Fruit fly (Drosophila melanogaster): ENCODE data around the gene Ptpmeg.

Gene Ptpmeg

DNA sequence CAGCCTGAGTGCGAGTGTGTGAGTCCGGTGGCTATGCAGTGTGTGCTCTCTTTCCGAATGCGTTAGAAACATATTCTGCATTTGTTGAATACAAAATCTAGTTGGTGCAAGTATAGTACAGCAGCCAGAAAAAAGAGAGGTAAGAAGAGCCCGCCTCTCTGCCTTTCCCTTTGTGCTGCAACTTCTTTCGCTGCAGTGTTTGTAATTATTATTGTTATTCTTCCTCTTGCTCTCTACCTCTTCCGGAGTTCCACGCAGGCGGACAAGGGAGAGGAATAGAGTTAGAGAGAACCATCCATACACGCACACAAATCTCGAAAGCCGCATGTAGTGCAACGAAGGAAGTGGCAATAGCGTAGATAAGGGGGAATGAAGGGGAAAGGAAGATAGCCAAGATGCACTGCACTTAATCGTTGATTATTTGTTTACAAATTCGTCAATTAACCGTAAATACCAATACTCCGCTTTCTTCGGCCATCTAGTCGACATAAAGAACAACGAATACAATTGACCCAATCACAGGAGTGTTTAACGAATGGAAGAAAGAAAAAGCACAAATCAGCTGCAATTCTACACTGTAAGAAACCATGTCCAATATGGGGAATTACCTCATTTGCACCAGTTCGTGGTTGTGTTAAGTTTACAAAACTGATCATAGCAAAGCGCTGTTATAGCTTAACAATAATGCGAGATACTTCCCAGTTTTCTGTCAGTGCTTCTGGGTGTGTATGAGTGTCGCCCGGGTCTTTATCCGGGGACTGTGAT, 19.9 kb downstream of the Ptpmeg start:
- no peak for TF ChIP-seq CTCF (optimal IDR thresholded peaks at IDR 0.05)
- TF ChIP-seq CG8478 (optimal IDR thresholded peaks at IDR 0.05), result no peak

- TF ChIP-seq CTCF (optimal IDR thresholded peaks at IDR 0.05) (no peak), CG8478 (optimal IDR thresholded peaks at IDR 0.05) (no peak)
Measured at dm6 chr3L:348406-348743, 20.5 kb downstream of the Ptpmeg start.

DNA sequence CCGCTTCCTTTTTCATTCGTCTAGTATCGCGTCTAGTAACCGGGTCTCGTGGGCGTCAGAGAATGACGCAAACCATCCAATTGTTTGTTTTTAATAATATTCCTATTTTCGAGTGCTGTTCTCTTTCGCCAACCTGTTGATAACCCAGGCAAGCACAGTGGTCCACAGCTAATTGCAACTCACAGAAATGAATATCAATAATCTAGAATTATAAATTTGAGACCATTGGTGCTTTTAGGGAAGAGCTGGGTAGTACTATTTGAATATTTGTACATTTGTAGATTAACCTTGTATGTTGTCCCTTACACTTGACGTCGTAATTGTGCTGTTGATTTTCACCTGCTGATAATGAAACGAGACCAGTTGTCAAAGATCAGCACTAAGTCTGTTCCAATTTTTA, 21.9 kb downstream of the Ptpmeg start:
- no peak for TF ChIP-seq CTCF (optimal IDR thresholded peaks at IDR 0.05)
- no peak for TF ChIP-seq CG8478 (optimal IDR thresholded peaks at IDR 0.05)

DNA sequence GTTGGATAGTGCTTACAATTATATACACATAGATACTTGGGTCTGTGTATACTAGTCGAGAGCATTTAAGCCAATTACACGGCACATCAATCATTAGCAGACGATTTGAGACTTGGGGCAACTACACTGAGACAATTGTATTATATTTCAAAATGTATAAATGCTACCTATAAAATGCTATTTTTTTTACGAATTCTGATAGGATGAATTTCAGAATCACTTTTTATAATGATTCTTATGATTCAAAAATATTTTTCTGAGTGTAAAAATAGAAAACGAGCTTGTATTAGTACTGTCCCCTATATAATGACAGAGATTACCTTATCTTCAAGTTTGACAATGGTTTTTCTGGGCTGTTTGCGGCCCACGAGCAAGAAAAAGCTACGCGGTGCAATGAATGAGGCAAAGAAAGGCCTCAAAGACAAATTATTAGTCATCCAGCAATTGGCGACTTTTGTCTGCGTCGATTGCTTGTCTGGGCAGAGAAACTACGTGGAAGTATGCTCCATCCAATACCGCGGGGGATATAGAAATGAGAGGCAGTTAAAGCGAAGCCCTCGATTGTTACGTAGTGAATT, 22.8 kb downstream of the Ptpmeg start:
- TF ChIP-seq CTCF (optimal IDR thresholded peaks at IDR 0.05) (no peak), CG8478 (optimal IDR thresholded peaks at IDR 0.05) (no peak)

- TF ChIP-seq CTCF (optimal IDR thresholded peaks at IDR 0.05) (no peak), CG8478 (optimal IDR thresholded peaks at IDR 0.05) (no peak)
Measured at dm6 chr3L:356016-356472, 28.1 kb downstream of the Ptpmeg start, which contains the start of gene CG1231. Gene CG1231, plus strand, starts transcription at chr3L:356422.

DNA sequence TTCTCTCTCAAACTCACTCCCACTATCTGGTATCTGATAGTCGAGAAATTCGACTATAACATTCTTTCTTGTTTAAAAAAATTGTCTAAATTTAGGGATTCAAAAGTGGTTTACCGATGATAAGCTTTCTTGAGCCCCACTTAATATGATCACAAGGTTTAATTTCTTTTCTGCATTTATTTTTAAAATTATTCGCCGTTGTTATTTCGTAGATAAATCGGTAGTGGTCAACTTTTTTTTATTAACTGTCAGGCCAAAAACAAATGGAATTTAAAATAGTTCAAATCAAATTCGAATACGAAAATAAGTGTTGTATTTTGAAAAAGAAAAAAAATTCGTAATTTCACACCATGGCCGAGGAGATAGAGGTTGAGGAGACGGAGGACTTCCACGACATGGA, 29.8 kb downstream of the Ptpmeg start, which contains the start of gene Roc1b:
Roc1b (plus strand) TSS at position 301 of the 400 bp plus-strand sequence.
- no peak for TF ChIP-seq CTCF (optimal IDR thresholded peaks at IDR 0.05)
- TF ChIP-seq CG8478 (optimal IDR thresholded peaks at IDR 0.05), result no peak

DNA sequence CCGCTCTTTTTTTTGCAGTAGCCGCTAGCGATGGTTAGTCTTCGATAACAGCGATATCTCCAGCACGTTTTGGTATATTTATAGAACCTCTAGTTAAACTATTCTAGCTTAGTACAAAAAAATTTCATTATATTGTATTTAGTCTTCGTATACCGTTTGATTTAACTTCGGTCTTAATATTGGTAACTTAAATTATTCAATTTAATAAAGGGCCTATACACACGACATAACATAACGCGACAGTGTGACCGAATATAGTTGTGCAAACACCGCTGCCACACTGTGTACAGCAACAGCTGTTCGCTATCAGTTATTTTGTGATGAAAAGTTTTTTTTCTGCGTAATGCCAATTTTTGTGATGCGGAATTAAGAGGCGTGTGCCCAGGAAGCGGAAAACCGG, 33.3 kb downstream of the Ptpmeg start, which contains the start of the genes Cdc5 and CG1233:
Cdc5 (minus strand) TSS at position 183 of the 400 bp plus-strand sequence.
CG1233 (plus strand) TSS at position 272 of the 400 bp plus-strand sequence.
- TF ChIP-seq CTCF (optimal IDR thresholded peaks at IDR 0.05) (no peak), CG8478 (optimal IDR thresholded peaks at IDR 0.05) (no peak)

- TF ChIP-seq CG8478 (optimal IDR thresholded peaks at IDR 0.05) (no peak), CTCF (optimal IDR thresholded peaks at IDR 0.05) (no peak)
Measured at dm6 chr3L:366337-366736, 38.4 kb downstream of the Ptpmeg start, which contains the start of gene CG13884. Gene CG13884, minus strand, starts transcription at chr3L:366437.

DNA sequence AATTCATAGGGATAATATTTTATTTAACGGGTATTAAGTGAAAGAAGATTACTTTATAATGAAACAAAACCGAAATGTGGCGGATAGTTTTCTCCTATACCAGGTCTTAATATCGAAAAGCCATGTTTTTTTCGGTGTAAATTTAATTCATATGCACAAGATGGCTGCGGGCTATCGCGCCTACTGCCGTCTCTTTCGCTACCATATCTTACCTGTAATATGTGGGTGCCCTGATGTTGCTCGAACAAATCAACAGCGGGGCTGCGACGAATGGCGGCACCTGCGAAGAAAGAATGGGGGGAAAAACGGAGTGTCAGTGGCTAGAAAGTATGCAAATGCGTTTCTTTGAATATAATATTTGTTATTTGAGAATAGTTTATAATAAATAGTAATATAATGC, 43.3 kb downstream of the Ptpmeg start:
- no peak for TF ChIP-seq CTCF (optimal IDR thresholded peaks at IDR 0.05)
- TF ChIP-seq CG8478 (optimal IDR thresholded peaks at IDR 0.05), result no peak

- TF ChIP-seq CTCF (optimal IDR thresholded peaks at IDR 0.05) (no peak), CG8478 (optimal IDR thresholded peaks at IDR 0.05) (no peak)
Measured at dm6 chr3L:374582-374981, 46.7 kb downstream of the Ptpmeg start.

DNA sequence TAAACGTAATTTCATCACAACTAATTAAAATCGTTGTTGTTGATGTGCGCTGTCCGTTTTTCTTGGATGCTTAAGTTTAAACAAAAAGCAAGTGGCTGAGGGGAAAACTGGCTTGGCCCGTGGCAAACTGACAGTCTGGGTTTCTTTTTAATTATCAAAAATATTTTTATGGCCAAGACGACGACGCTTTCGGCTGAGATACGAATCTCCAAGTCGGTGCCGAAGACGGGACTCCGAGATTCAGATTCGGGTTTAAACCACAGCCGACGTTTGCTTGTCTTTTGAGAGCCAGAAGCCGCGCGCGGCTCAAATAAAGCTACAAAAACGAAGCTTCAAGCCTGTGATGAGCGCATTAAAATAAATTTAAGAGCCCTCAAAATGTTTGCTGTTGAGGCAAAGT, 47.8 kb downstream of the Ptpmeg start:
- no peak for TF ChIP-seq CG8478 (optimal IDR thresholded peaks at IDR 0.05)
- no peak for TF ChIP-seq CTCF (optimal IDR thresholded peaks at IDR 0.05)

DNA sequence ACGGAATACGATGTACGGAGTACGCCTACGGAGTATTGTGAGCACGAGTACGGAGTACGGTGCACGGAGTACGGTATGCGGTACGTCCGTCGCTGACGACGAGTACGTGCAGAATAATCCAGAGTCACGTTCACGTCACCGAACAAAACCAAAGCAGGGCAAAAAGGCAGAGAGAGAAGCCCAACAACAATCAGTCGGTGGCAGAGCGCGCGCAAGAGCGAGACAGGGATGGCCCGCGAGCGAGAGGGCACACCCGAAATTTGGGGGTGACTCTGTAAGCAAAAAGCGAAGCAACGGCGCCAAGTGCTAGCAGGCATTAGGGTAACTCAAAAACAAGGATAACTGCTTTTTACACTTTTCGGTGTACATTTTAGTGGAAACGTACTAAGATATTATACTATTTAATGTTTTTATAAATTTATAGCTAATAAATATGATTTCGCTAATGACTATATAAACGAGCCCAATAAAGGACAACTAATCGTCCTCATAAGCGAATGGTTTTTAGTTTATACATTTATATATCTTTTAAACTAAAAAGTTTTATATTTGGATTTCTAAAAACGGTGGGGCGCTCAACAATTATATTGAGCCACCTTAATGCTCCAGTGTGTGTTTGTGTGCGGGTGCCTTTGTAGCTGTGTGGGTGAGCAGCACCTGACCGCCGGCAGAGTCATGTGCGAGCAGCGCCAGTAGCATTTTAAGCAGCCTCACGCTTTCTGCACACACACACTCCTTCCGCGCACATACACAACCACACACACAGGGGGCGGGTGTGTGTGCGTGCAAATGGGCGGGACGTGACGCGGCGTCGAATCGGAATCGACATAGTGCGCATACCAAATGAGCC, 49.5 kb downstream of the Ptpmeg start:
- TF ChIP-seq CG8478 (optimal IDR thresholded peaks at IDR 0.05), result no peak
- no peak for TF ChIP-seq CTCF (optimal IDR thresholded peaks at IDR 0.05)

- TF ChIP-seq CTCF (optimal IDR thresholded peaks at IDR 0.05), result peak; percentile 42 to 77
- peak; percentile 86 for TF ChIP-seq CG8478 (optimal IDR thresholded peaks at IDR 0.05)
Measured at dm6 chr3L:378072-378423, 50.2 kb downstream of the Ptpmeg start.

DNA sequence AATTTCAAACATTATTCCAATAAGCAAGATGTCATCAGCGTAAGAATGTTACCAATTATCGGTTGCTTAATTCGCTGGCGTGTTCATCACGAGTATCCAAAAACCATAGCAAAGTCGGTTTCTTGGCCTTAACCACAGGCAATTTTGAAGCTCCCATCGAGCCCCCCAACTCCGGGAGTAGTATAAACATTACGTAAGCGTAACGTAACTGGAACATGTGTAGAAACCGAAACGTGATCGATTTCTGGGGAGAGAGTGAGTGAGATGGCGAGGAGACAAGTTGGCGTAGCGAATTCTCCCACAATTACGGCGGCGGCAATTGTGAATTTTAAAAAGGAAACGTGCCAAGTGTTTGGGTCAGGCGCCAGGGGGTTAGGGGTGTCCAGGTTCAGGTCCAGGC, 51.0 kb downstream of the Ptpmeg start:
- no peak for TF ChIP-seq CG8478 (optimal IDR thresholded peaks at IDR 0.05)
- TF ChIP-seq CTCF (optimal IDR thresholded peaks at IDR 0.05), result no peak

dm6 chr3L:380886-381546, 53.1 kb downstream of the Ptpmeg start:
- TF ChIP-seq CTCF (optimal IDR thresholded peaks at IDR 0.05) (no peak), CG8478 (optimal IDR thresholded peaks at IDR 0.05) (no peak)

All from S2 (cell line).